Worm (Caenorhabditis elegans) whole organism, L2 larva: ENCODE results near the gene flor-1.

ENCODE experiments used
- C34F6.9 ChIP-seq: fragments of 150-350 bp; optimal IDR thresholded peaks from 2 replicates; lab custom pipeline; 2014; ENCODE audit warnings: missing biosample characterization, missing genetic modification characterization
- F13H6.1 ChIP-seq: sonication (generic microtip); optimal IDR thresholded peaks from 2 replicates; lab custom pipeline; 2016; ENCODE audit warnings: missing genetic modification characterization, missing compliant biosample characterization
- R02D3.7 ChIP-seq: fragments of 150-350 bp; optimal IDR thresholded peaks from 2 replicates; lab custom pipeline; 2014; ENCODE audit warnings: missing biosample characterization, missing genetic modification characterization
- Y55F3AM.14 ChIP-seq: fragments of 200-800 bp; sonication (Bioruptor generic); optimal IDR thresholded peaks from 2 replicates; lab custom pipeline; 2018; ENCODE audit warnings: mild to moderate bottlenecking, missing genetic modification characterization, missing compliant biosample characterization
- ZK546.5 ChIP-seq: sonication (generic microtip); optimal IDR thresholded peaks from 2 replicates; lab custom pipeline; 2017; ENCODE audit warnings: missing biosample characterization, missing genetic modification characterization
- alr-1 ChIP-seq: fragments of 150-350 bp; optimal IDR thresholded peaks from 2 replicates; lab custom pipeline; 2014; ENCODE audit warnings: missing biosample characterization, missing genetic modification characterization
- aly-2 ChIP-seq: fragments of 150-350 bp; optimal IDR thresholded peaks from 2 replicates; lab custom pipeline; 2014; ENCODE audit warnings: missing biosample characterization, missing genetic modification characterization
- ama-1 ChIP-seq: fragments of 150-350 bp; optimal IDR thresholded peaks from 2 replicates; lab custom pipeline; 2018; ENCODE audit warnings: inconsistent platforms
- blmp-1 ChIP-seq: sonication (generic microtip); optimal IDR thresholded peaks from 2 replicates; lab custom pipeline; 2017; ENCODE audit warnings: missing genetic modification characterization, mild to moderate bottlenecking, missing compliant biosample characterization, antibody characterized with exemption, moderate library complexity; ENCODE audit not compliant: insufficient read depth
- crh-2 ChIP-seq: sonication (generic microtip); optimal IDR thresholded peaks from 2 replicates; lab custom pipeline; 2017; ENCODE audit warnings: missing biosample characterization, missing genetic modification characterization
- dmd-4 ChIP-seq: sonication (generic microtip); optimal IDR thresholded peaks from 2 replicates; lab custom pipeline; 2017; ENCODE audit warnings: missing biosample characterization, missing genetic modification characterization
- fos-1 ChIP-seq: fragments of 150-350 bp; optimal IDR thresholded peaks from 2 replicates; lab custom pipeline; 2014; ENCODE audit warnings: missing biosample characterization, missing genetic modification characterization
- gmeb-1 ChIP-seq: fragments of 150-350 bp; optimal IDR thresholded peaks from 2 replicates; lab custom pipeline; 2014; ENCODE audit warnings: missing biosample characterization, missing genetic modification characterization
- lin-11 ChIP-seq: fragments of 150-350 bp; sonication (generic microtip); optimal IDR thresholded peaks from 2 replicates; lab custom pipeline; 2014; ENCODE audit warnings: missing biosample characterization, missing genetic modification characterization, inconsistent platforms, mixed read lengths
- lin-13 ChIP-seq: fragments of 150-350 bp; optimal IDR thresholded peaks from 2 replicates; lab custom pipeline; 2014; ENCODE audit warnings: missing biosample characterization, missing genetic modification reagents, missing genetic modification characterization
- lin-39 ChIP-seq: fragments of 150-350 bp; optimal IDR thresholded peaks from 2 replicates; lab custom pipeline; 2014; ENCODE audit warnings: missing biosample characterization, missing genetic modification reagents, missing genetic modification characterization
- mdl-1 ChIP-seq, 2 experiments: fragments of 150-350 bp in 1 of 2; sonication (generic microtip) in 1 of 2; optimal IDR thresholded peaks; 2 replicates each; lab custom pipeline; 2017; ENCODE audit warnings: missing biosample characterization in 2 of 2, missing genetic modification characterization in 2 of 2
- nhr-10 ChIP-seq: sonication (generic microtip); optimal IDR thresholded peaks from 2 replicates; lab custom pipeline; 2017; ENCODE audit warnings: missing biosample characterization, missing genetic modification characterization
- nhr-11 ChIP-seq: fragments of 150-350 bp; optimal IDR thresholded peaks from 2 replicates; lab custom pipeline; 2014; ENCODE audit warnings: missing biosample characterization, missing genetic modification characterization
- nhr-12 ChIP-seq: fragments of 150-350 bp; optimal IDR thresholded peaks from 2 replicates; lab custom pipeline; 2014; ENCODE audit warnings: missing biosample characterization, missing genetic modification characterization
- nhr-129 ChIP-seq: fragments of 150-350 bp; optimal IDR thresholded peaks from 2 replicates; lab custom pipeline; 2014; ENCODE audit warnings: missing biosample characterization, missing genetic modification characterization
- nhr-21 ChIP-seq: fragments of 150-350 bp; optimal IDR thresholded peaks from 2 replicates; lab custom pipeline; 2014; ENCODE audit warnings: missing biosample characterization, missing genetic modification characterization
- nhr-237 ChIP-seq: fragments of 150-350 bp; optimal IDR thresholded peaks from 2 replicates; lab custom pipeline; 2014; ENCODE audit warnings: missing biosample characterization, missing genetic modification characterization
- nhr-25 ChIP-seq: fragments of 150-350 bp; sonication (generic microtip); optimal IDR thresholded peaks from 3 replicates; lab custom pipeline; 2014; ENCODE audit warnings: missing biosample characterization, missing genetic modification characterization
- sem-4 ChIP-seq: fragments of 150-350 bp; optimal IDR thresholded peaks from 2 replicates; lab custom pipeline; 2014; ENCODE audit warnings: missing biosample characterization, missing genetic modification reagents, missing genetic modification characterization
- skn-1 ChIP-seq: sonication (generic microtip); optimal IDR thresholded peaks from 2 replicates; lab custom pipeline; 2017; ENCODE audit warnings: missing biosample characterization, missing genetic modification characterization
- sma-3 ChIP-seq: sonication (generic microtip); optimal IDR thresholded peaks from 2 replicates; lab custom pipeline; 2016; ENCODE audit warnings: missing genetic modification reagents, missing genetic modification characterization, missing compliant biosample characterization
- sma-9 ChIP-seq, 2 experiments: fragments of 150-350 bp in 1 of 2; sonication (generic microtip) in 1 of 2; optimal IDR thresholded peaks; 2 replicates each; lab custom pipeline; 2014 to 2016; ENCODE audit warnings: missing genetic modification characterization in 2 of 2, mild to moderate bottlenecking in 1 of 2, missing biosample characterization in 1 of 2, missing compliant biosample characterization in 1 of 2, missing genetic modification reagents in 1 of 2, moderate library complexity in 1 of 2
- unc-39 ChIP-seq: fragments of 150-350 bp; optimal IDR thresholded peaks from 2 replicates; lab custom pipeline; 2014; ENCODE audit warnings: missing biosample characterization, missing genetic modification characterization
- unc-55 ChIP-seq: fragments of 150-350 bp; sonication (generic microtip); optimal IDR thresholded peaks from 3 replicates; lab custom pipeline; 2014; ENCODE audit warnings: missing biosample characterization, missing genetic modification reagents, missing genetic modification characterization
- zag-1 ChIP-seq: fragments of 150-350 bp; optimal IDR thresholded peaks from 2 replicates; lab custom pipeline; 2014; ENCODE audit warnings: missing biosample characterization, missing genetic modification characterization

flor-1 gene

DNA sequence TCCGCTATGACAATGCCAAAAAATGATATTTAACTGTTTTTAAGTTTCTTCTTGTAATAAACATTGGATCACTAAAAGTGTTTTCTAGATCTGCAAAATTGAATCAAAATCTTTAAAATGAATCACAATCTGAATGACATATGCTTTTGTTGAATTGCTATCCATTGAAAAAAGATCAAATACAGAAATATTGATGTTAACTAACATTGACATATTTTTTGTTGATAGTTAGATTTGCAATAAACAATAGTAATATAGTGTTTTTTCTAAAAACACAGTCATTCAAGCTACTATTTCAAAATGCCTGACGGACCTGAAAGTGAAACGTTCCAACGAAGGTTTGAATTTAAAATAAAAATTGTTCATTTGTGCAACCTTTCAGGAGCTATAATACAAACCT is 31.2 kb upstream of the flor-1 start, which contains the start of gene T09F5.2:
Gene T09F5.2, plus strand, starts transcription at position 301 of the 400 bp plus-strand sequence.
- no peak for TF ChIP-seq nhr-12 (tag; lab: Kevin White, UChicago)
- TF ChIP-seq ama-1 (lab: Kevin White, UChicago): no peak
- TF ChIP-seq R02D3.7 (tag; lab: Kevin White, UChicago): no peak
- no peak for TF ChIP-seq skn-1
- no peak for TF ChIP-seq F13H6.1 (tag; lab: Kevin White, UChicago)
- no peak for TF ChIP-seq lin-11 (tag; lab: Kevin White, UChicago)
- no peak for TF ChIP-seq unc-55

DNA sequence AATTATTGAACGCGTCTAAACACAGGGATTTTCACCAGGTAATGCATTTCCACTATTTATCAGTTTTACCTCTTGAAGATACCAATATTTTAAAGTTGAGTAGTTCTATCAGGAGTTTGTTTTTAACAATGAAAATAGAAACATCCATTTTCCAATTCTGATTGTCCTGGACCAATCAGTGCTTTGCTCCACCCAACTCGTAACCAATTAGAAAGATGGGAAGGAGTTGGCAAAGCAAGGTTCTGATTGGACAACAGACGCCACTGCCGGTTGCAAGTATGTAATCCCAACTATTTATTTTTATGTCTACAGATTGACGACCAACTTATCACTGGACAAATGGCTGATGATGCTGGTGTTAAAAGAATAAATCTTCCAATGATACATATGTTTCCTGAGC is 30.8 kb upstream of the flor-1 start:
- no peak for TF ChIP-seq unc-55
- TF ChIP-seq fos-1 (tag; lab: Kevin White, UChicago): no peak
- TF ChIP-seq nhr-129 (tag; lab: Kevin White, UChicago): no peak
- TF ChIP-seq blmp-1 (tag; lab: Kevin White, UChicago): no peak
- no peak for TF ChIP-seq lin-39
- no peak for TF ChIP-seq unc-39
- TF ChIP-seq, all 48 proteins: peak for 0

DNA sequence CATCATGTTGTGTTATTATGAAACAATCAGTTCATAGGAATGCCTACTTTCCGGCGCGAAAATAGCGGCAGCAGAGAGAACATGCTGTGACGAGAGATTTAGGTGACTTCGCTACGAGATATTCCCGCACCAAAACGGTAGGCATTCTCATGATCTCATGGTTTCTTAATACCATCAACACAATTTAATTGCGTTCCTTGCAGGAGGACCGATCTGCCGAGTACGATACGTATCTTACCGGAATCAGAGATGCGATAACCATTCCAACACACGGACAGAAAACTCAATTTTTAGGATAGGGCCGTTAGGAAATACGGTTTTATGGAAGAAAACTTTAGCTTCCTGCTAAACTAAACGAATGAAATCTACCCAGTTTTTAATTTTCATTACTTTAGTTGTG is 29.4 kb upstream of the flor-1 start, which contains the start of gene T09F5.1:
Gene T09F5.1, plus strand, starts transcription at position 301 of the 400 bp plus-strand sequence.
- TF ChIP-seq unc-55 (no peak), sma-9 (GFP tag; optimal IDR thresholded peaks at IDR 0.05; lab: Kevin White, UChicago) (no peak), sma-9 (tag; optimal IDR thresholded peaks at IDR 0.05; lab: Kevin White, UChicago) (no peak), nhr-10 (no peak), crh-2 (no peak), alr-1 (no peak), mdl-1 (tag; optimal IDR thresholded peaks at IDR 0.05; lab: Kevin White, UChicago) (no peak), ama-1 (lab: Kevin White, UChicago) (no peak), R02D3.7 (tag; lab: Kevin White, UChicago) (no peak), zag-1 (tag; lab: Kevin White, UChicago) (no peak), nhr-11 (tag; lab: Kevin White, UChicago) (no peak), blmp-1 (tag; lab: Kevin White, UChicago) (no peak), dmd-4 (tag; lab: Kevin White, UChicago) (no peak)

DNA sequence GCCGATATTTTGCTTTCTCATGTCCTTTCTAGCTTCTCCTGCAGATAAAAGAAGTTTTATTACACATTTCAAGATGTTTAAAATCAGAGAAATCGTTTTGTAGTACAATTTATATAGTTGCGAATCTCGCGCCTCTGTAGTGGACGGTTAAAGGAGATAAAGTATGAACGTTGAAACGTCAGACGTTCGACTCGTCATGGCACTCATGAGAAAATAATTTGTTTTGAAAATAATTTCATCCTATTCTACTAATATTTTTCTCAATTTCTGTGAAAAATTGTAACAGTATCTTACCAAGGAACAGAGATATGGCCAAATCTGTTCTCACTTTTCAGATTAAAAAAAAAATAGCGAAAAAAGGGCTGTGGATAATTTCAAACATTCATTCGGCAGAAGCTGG is 28.4 kb upstream of the flor-1 start, which contains the start of gene T09F5.20:
Gene T09F5.20, minus strand, starts transcription at position 101 of the 400 bp plus-strand sequence.
- TF ChIP-seq Y55F3AM.14 (GFP tag; lab: Kevin White, UChicago): no peak
- TF ChIP-seq nhr-10: no peak
- no peak for TF ChIP-seq ZK546.5 (tag; lab: Kevin White, UChicago)
- TF ChIP-seq unc-39: no peak
- no peak for TF ChIP-seq nhr-237 (tag; lab: Kevin White, UChicago)
- no peak for TF ChIP-seq lin-13 (GFP tag; lab: Kevin White, UChicago)
- no peak for TF ChIP-seq alr-1

DNA sequence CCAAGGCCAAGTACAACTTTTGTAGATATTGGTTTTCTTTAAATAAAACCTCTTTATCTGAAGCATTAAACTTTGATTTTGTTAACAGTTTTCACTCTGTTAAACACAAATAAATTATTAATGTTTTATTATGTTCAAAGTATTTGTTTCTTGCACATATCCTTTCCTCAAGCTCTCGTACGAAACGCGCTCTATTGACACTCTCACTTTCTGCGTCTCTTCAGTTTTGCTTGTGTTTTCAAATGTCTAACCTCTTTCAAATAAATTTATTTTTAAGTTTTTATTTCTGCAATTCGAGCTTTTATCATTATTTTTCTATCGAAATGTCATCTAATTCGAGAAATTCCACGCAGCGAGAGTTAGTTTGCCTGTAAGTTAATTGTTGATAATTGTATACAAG is 24.4 kb upstream of the flor-1 start, which contains the start of gene K08F9.4:
Gene K08F9.4, plus strand, starts transcription at position 222 of the 400 bp plus-strand sequence.
- TF ChIP-seq nhr-10: no peak
- TF ChIP-seq gmeb-1 (tag; lab: Kevin White, UChicago): peak; percentile 72
- no peak for TF ChIP-seq R02D3.7 (tag; lab: Kevin White, UChicago)
- peak; percentile 84 for TF ChIP-seq unc-55
- TF ChIP-seq sma-9 (GFP tag; optimal IDR thresholded peaks at IDR 0.05; lab: Kevin White, UChicago): peak; percentile 46
- TF ChIP-seq sma-9 (tag; optimal IDR thresholded peaks at IDR 0.05; lab: Kevin White, UChicago): no peak
- peak; percentile 48 for TF ChIP-seq nhr-129 (tag; lab: Kevin White, UChicago)
- peak; percentile 68 for TF ChIP-seq sma-3 (GFP tag; lab: Kevin White, UChicago)
- TF ChIP-seq crh-2: peak; percentile 48
- no peak for TF ChIP-seq nhr-11 (tag; lab: Kevin White, UChicago)
- TF ChIP-seq nhr-25 (tag; lab: Kevin White, UChicago): peak; percentile 68
- TF ChIP-seq nhr-21: peak; percentile 26
- peak; percentile 2 for TF ChIP-seq sem-4 (tag; lab: Kevin White, UChicago)
- TF ChIP-seq lin-13 (GFP tag; lab: Kevin White, UChicago): peak; percentile 66
- TF ChIP-seq C34F6.9: peak; percentile 78
- TF ChIP-seq blmp-1 (tag; lab: Kevin White, UChicago): peak; percentile 100
- TF ChIP-seq fos-1 (tag; lab: Kevin White, UChicago): peak; percentile 47

DNA sequence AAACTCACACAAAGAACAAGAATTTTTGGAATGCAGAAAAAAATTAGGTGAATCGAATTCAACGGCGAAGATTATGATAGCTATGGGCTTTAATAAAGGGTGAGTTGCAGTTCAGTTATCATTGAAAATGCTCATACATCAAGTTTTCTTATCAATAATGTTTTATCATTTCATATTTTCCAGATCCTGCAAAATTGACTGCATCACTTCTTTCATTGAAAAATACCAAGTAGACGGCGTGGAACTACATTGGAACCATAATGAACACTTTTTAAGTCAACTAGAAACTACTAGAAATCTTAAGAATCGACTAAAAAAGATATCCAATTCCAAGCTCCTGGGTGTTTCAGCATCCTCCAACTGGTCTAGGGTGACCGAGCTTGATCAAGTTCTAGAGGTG is 23.9 kb upstream of the flor-1 start, which contains the start of gene K08F9.1:
Gene K08F9.1, minus strand, starts transcription at position 101 of the 400 bp plus-strand sequence.
- TF ChIP-seq unc-39: no peak
- TF ChIP-seq alr-1: no peak
- no peak for TF ChIP-seq aly-2 (tag; lab: Kevin White, UChicago)
- no peak for TF ChIP-seq nhr-237 (tag; lab: Kevin White, UChicago)
